Fruit fly (Drosophila melanogaster) Kc167 (cell line): ENCODE data around the gene CG13698.

Experiments
- Myc ChIP-seq: fragments of >200 bp; optimal IDR thresholded peaks from 2 replicates; lab custom pipeline; 2017; ENCODE audit warnings: missing external identifiers
- psq ChIP-seq: fragments of >200 bp; optimal IDR thresholded peaks from 2 replicates; lab custom pipeline; 2017; ENCODE audit warnings: missing external identifiers

DNA sequence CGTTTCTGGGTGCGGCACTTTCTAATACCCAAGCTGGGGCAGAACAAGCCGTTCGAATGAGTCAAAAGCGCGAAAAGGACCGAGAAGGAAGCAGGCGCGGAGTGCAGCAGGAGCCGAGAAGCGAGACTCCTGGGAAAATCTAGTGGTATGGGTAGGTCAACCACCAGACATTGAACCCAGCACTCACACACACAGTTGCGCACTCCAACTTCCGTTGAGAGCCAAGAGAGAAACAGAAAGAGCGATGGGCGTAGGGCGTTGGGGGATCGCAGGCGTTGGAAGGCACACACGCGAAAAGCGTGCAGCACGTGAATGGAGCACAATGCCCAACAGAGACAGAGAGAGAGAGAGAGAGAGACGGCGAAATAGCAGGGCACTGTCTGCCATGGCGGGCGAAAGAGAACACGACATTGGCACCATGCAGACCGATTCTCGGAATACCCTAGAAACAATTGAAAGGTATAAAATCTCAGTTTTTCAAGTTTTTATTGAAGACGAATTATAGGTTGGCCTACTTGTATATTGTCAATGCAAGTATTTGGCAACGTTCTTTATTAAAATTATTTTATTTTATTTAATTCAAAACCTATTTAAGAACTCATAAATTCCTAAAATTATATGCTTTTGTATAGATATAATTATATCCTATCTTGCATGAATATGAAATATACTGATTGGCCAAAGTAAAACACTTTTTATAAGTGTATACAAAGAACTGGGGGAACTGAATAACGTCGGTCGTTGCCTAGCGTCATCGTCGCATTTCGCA lies 28.1 kb downstream of the CG13698 start:
- TF ChIP-seq psq (lab: Kevin White, UChicago), result no peak
- no peak for TF ChIP-seq Myc
